Fruit fly (Drosophila melanogaster): ENCODE data around the gene dj.

dj gene

DNA sequence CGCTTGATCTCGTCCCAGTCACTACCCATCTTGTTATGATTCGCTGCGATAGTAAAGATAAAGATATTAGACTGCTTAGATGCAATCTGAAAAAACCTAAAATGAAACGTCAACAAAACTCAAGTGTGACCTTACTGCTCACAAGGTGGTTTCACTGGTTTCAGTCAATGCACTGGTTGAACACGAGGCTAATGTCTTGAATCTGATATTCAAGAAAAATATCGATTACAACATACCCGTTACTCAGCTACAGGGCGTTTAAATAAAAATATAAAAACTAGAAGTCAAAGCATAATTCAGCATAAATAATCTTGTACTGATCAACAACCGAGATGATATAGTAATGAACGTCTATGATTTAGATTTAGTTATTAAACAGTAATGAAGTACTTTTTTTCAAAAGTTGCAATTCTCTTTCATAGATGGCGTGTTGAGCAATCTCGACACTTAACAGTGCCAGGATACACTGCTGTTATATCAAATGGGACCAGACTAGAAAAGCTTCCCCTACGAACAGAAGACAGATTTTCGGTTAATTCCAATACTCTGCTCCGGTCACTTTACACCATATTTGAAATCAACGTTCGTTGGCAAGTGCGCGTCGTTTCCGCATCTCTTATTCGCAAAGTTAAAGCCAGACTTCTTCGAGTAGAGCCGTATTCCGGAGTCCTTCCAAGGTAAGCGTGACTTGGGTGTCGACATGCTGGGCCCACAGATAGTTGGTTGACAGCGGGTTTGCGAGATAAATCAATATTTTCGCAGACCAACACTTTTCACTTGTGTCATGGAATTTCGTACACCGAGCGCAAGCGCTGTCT, 15.4 kb downstream of the dj start, which contains the start of the genes Ufl1 and CG1943 (continued):
- TF ChIP-seq CG1832 (GFP tag; optimal IDR thresholded peaks at IDR 0.05) = no peak
- peak; percentile 69 for TF ChIP-seq YL-1 (GFP tag; optimal IDR thresholded peaks at IDR 0.05)
- no peak for TF ChIP-seq p53 (GFP tag; optimal IDR thresholded peaks at IDR 0.05)
- TF ChIP-seq Nf-YC (tag; optimal IDR thresholded peaks at IDR 0.05) = peak; percentile 12
- no peak for TF ChIP-seq CG18011 (GFP tag; optimal IDR thresholded peaks at IDR 0.05)
- no peak for TF ChIP-seq so (GFP tag; IDR thresholded peaks at IDR 0.05)
- TF ChIP-seq CG2116 (GFP tag; optimal IDR thresholded peaks at IDR 0.05) = peak; percentile 83
- peak; percentile 69 for TF ChIP-seq CG12659 (GFP tag; optimal IDR thresholded peaks at IDR 0.05)
- no peak for TF ChIP-seq CG32767 (GFP tag; IDR thresholded peaks at IDR 0.05)
- TF ChIP-seq CG30020 (tag; optimal IDR thresholded peaks at IDR 0.05) = peak; percentile 2
- TF ChIP-seq Hmr (GFP tag; optimal IDR thresholded peaks at IDR 0.05) = peak; percentile 72
- no peak for TF ChIP-seq gsb (GFP tag; IDR thresholded peaks at IDR 0.05)
- TF ChIP-seq Nf-YA (GFP tag; IDR thresholded peaks at IDR 0.05) = no peak
- TF ChIP-seq otp (GFP tag; IDR thresholded peaks at IDR 0.05) = no peak
- TF ChIP-seq CG34224 (GFP tag; IDR thresholded peaks at IDR 0.05; ENCODE audit: partially characterized antibody) = no peak
- TF ChIP-seq kah (GFP tag; optimal IDR thresholded peaks at IDR 0.05) = peak; percentile 73
- no peak for TF ChIP-seq ssp (GFP tag; IDR thresholded peaks at IDR 0.05)
- no peak for TF ChIP-seq CG1792 (GFP tag; optimal IDR thresholded peaks at IDR 0.05)
- TF ChIP-seq Hr39 (optimal IDR thresholded peaks at IDR 0.05) = no peak
- no peak for TF ChIP-seq CG9876 (GFP tag; optimal IDR thresholded peaks at IDR 0.05)
- TF ChIP-seq knrl (GFP tag; IDR thresholded peaks at IDR 0.05; ENCODE audit: partially characterized antibody) = no peak
- TF ChIP-seq CG34422 (GFP tag; IDR thresholded peaks at IDR 0.05) = no peak
- TF ChIP-seq ewg (GFP tag; optimal IDR thresholded peaks at IDR 0.05) = peak; percentile 74
- TF ChIP-seq abd-A (tag; optimal IDR thresholded peaks at IDR 0.05) = no peak
- TF ChIP-seq Blimp-1 (GFP tag; optimal IDR thresholded peaks at IDR 0.05) = no peak
- no peak for TF ChIP-seq dimm (GFP tag; IDR thresholded peaks at IDR 0.05)
- TF ChIP-seq CG8359 (GFP tag; optimal IDR thresholded peaks at IDR 0.05; ENCODE audit: borderline replicate concordance) = no peak
- TF ChIP-seq Dp (GFP tag; optimal IDR thresholded peaks at IDR 0.05) = peak; percentile 74
- no peak for TF ChIP-seq crol (GFP tag; IDR thresholded peaks at IDR 0.05)
- TF ChIP-seq CG9797 (GFP tag; optimal IDR thresholded peaks at IDR 0.05) = peak; percentile 92
- peak; percentile 13 for TF ChIP-seq Spps (tag; optimal IDR thresholded peaks at IDR 0.05)
- peak in 1 of 2 experiments; percentile 2 for TF ChIP-seq Hr51 (GFP tag; optimal IDR thresholded peaks at IDR 0.05)
- TF ChIP-seq rib (GFP tag; IDR thresholded peaks at IDR 0.05) = no peak
- no peak for TF ChIP-seq CG15073 (GFP tag; optimal IDR thresholded peaks at IDR 0.05)
- TF ChIP-seq bsh (GFP tag; optimal IDR thresholded peaks at IDR 0.05) = peak in 1 of 2 experiments; percentile 35
- TF ChIP-seq Dek (tag; optimal IDR thresholded peaks at IDR 0.05) = peak; percentile 18
- TF ChIP-seq Dfd (GFP tag; optimal IDR thresholded peaks at IDR 0.05) = no peak
- TF ChIP-seq hkb (optimal IDR thresholded peaks at IDR 0.05) = peak; percentile 49
- TF ChIP-seq hkb (GFP tag; IDR thresholded peaks at IDR 0.05) = no peak
- TF ChIP-seq Poxn (GFP tag; IDR thresholded peaks at IDR 0.05) = no peak
- TF ChIP-seq Eip74EF (GFP tag; optimal IDR thresholded peaks at IDR 0.05) = peak in 1 of 2 experiments; percentile 62
- TF ChIP-seq lola (GFP tag; optimal IDR thresholded peaks at IDR 0.05) = peak in 1 of 3 experiments; percentile 14
- no peak for TF ChIP-seq chinmo (GFP tag; IDR thresholded peaks at IDR 0.05; ENCODE audit: partially characterized antibody)
- TF ChIP-seq dpn (GFP tag; optimal IDR thresholded peaks at IDR 0.05) = peak in 1 of 2 experiments; percentile 12
- no peak for TF ChIP-seq CG2875 (GFP tag; optimal IDR thresholded peaks at IDR 0.05)
- no peak for TF ChIP-seq disco-r (GFP tag; optimal IDR thresholded peaks at IDR 0.05)
- no peak for TF ChIP-seq CG11398 (GFP tag; optimal IDR thresholded peaks at IDR 0.05)
- TF ChIP-seq slp2 (GFP tag; optimal IDR thresholded peaks at IDR 0.05) = no peak
